Worm (Caenorhabditis elegans) whole organism, L4 larva: Measurements from ENCODE around the gene ash-2.

Experiments
- dpl-1 ChIP-seq: fragments of 150-350 bp; optimal IDR thresholded peaks from 2 replicates; lab custom pipeline; 2014; ENCODE audit warnings: missing biosample characterization, missing genetic modification reagents, missing genetic modification characterization
- jun-1 ChIP-seq: fragments of 150-350 bp; optimal IDR thresholded peaks from 2 replicates; lab custom pipeline; 2014; ENCODE audit warnings: missing biosample characterization, missing genetic modification reagents, missing genetic modification characterization
- lin-13 ChIP-seq: fragments of 150-350 bp; optimal IDR thresholded peaks from 2 replicates; lab custom pipeline; 2014; ENCODE audit warnings: missing biosample characterization, missing genetic modification reagents, missing genetic modification characterization
- mxl-2 ChIP-seq: fragments of 200-800 bp; sonication (Bioruptor generic); conservative IDR thresholded peaks from 2 replicates; pipeline ENCODE4 v1.3.6; 2022; ENCODE audit warnings: missing genetic modification reagents, missing genetic modification characterization, missing compliant biosample characterization
- nhr-237 ChIP-seq: sonication (generic microtip); optimal IDR thresholded peaks from 2 replicates; lab custom pipeline; 2017; ENCODE audit warnings: missing biosample characterization, missing genetic modification characterization
- nhr-28 ChIP-seq: fragments of 150-350 bp; optimal IDR thresholded peaks from 2 replicates; lab custom pipeline; 2014; ENCODE audit warnings: missing biosample characterization, missing genetic modification characterization
- tag-97 ChIP-seq: fragments of 200-800 bp; sonication (Bioruptor generic); IDR thresholded peaks from 2 replicates; pipeline ENCODE4 v1.3.6; 2022; ENCODE audit warnings: missing genetic modification characterization, missing compliant biosample characterization
- unc-130 ChIP-seq: sonication (generic microtip); optimal IDR thresholded peaks from 2 replicates; lab custom pipeline; 2016; ENCODE audit warnings: missing genetic modification reagents, missing genetic modification characterization, missing compliant biosample characterization
- unc-62 ChIP-seq, 3 experiments: fragments of 150-350 bp in 1 of 3; sonication (generic microtip); optimal IDR thresholded peaks in 2 of 3; peaks in 1 of 3; 1 replicate in 1 of 3; 2 replicates in 2 of 3; lab custom pipeline; 2014 to 2017; ENCODE audit warnings: missing biosample characterization in 3 of 3, missing genetic modification characterization in 3 of 3, missing genetic modification reagents in 3 of 3, missing genotype in 1 of 3
- zip-11 ChIP-seq: fragments of 200-800 bp; sonication (Bioruptor generic); IDR thresholded peaks from 2 replicates; pipeline ENCODE4 v1.3.6; 2022; ENCODE audit warnings: missing genetic modification characterization, missing compliant biosample characterization

DNA sequence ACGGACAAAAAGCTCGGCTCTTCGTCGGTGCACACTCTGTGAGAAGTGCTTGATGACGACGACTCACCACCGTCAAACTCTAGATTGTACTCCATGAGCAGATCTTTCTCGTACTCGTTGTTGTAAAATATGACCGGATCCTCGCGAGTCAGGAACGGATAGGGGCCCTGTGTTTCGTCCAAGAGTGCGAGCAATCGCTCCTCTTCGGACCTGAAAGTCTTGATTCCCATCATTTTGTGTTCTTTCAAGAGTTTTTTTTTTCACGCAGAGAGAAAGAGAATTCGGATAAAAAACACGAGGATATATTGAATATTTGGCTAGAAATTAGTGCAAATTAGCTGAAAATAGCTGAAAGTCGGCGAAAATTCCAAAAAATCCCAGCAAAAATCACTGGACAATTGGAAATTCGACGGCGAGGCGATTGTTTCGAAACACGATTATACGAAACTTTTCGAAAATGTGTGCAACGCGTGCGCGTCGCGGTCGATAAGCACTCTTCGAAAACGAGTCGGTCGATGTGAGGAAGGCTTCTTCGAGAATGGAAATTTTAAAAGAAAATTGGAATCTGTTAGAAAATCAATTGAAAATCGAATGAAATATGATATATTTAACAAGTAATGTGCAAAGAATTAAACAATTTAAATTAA lies at the start of gene ash-2, which contains the start of gene Y17G7B.20:
- TF ChIP-seq zip-11 (GFP tag; lab: Robert Waterston, UW) = no peak
- no peak for TF ChIP-seq mxl-2 (GFP tag; lab: Robert Waterston, UW)
- peak; percentile 5 for TF ChIP-seq jun-1 (tag; lab: Kevin White, UChicago)
- no peak for TF ChIP-seq unc-130 (GFP tag; lab: Kevin White, UChicago)
- TF ChIP-seq lin-13 (GFP tag; lab: Kevin White, UChicago) = no peak
- no peak for TF ChIP-seq dpl-1 (GFP tag; lab: Kevin White, UChicago)
- TF ChIP-seq nhr-237 (tag; lab: Kevin White, UChicago) = no peak
- no peak for TF ChIP-seq tag-97 (GFP tag; lab: Robert Waterston, UW)
- no peak for TF ChIP-seq nhr-28 (tag; lab: Kevin White, UChicago)
- TF ChIP-seq unc-62 (GFP tag; optimal IDR thresholded peaks at IDR 0.05 in 1 of 2; lab: Kevin White, UChicago) = no peak
- no peak for TF ChIP-seq unc-62 (tag; optimal IDR thresholded peaks at IDR 0.05; lab: Kevin White, UChicago)
